Fruit fly (Drosophila melanogaster) whole organism, embryonic: ENCODE measurements around the gene CG17124.

Source experiments
- CG11504 ChIP-seq: fragments of 200-800 bp; sonication (Bioruptor generic); optimal IDR thresholded peaks from 3 replicates; lab custom pipeline; 2019; ENCODE audit warnings: missing biosample characterization, mild to moderate bottlenecking, missing genetic modification characterization, moderate library complexity
- CG15011 ChIP-seq: fragments of 200-800 bp; sonication (Bioruptor generic); optimal IDR thresholded peaks from 3 replicates; lab custom pipeline; 2018; ENCODE audit warnings: missing biosample characterization, mild to moderate bottlenecking, missing genetic modification characterization
- CG1529 ChIP-seq: fragments of 200-800 bp; sonication (Bioruptor generic); optimal IDR thresholded peaks from 3 replicates; lab custom pipeline; 2018; ENCODE audit warnings: missing biosample characterization, missing genetic modification characterization
- CG1603 ChIP-seq: fragments of 200-800 bp; sonication (Bioruptor generic); optimal IDR thresholded peaks from 2 replicates; lab custom pipeline; 2019; ENCODE audit warnings: missing biosample characterization, mild to moderate bottlenecking, missing genetic modification characterization, moderate library complexity
- CG33213 ChIP-seq: fragments of 200-800 bp; sonication (Bioruptor generic); optimal IDR thresholded peaks from 3 replicates; lab custom pipeline; 2016; ENCODE audit warnings: missing biosample characterization, missing genetic modification characterization
- HmgZ ChIP-seq: fragments of 200-800 bp; sonication (Bioruptor generic); optimal IDR thresholded peaks from 2 replicates; lab custom pipeline; 2018; ENCODE audit warnings: missing biosample characterization, mild to moderate bottlenecking, missing genetic modification characterization
- Hr51 ChIP-seq, 2 experiments: fragments of 200-800 bp; sonication (Bioruptor generic); optimal IDR thresholded peaks; 2 replicates in 1 of 2; 3 replicates in 1 of 2; lab custom pipeline; 2016 to 2018; ENCODE audit warnings: missing biosample characterization in 2 of 2, missing genetic modification characterization in 2 of 2, mild to moderate bottlenecking in 1 of 2, moderate library complexity in 1 of 2
- pho ChIP-seq: fragments of 200-800 bp; sonication (Bioruptor generic); optimal IDR thresholded peaks from 2 replicates; lab custom pipeline; 2016; ENCODE audit warnings: missing biosample characterization, missing genetic modification characterization
- wek ChIP-seq: fragments of 200-800 bp; sonication (Bioruptor generic); optimal IDR thresholded peaks from 3 replicates; lab custom pipeline; 2018; ENCODE audit warnings: missing biosample characterization, mild to moderate bottlenecking, missing genetic modification characterization, moderate library complexity
- zfh1 ChIP-seq: fragments of 200-800 bp; sonication (Bioruptor generic); IDR thresholded peaks from 3 replicates; pipeline ENCODE4 v1.3.6; 2022; ENCODE audit warnings: missing biosample characterization, missing genetic modification characterization

- TF ChIP-seq CG15011 (GFP tag; lab: Kevin White, UChicago) = no peak
- no peak for TF ChIP-seq CG1603
- no peak for TF ChIP-seq zfh1
- TF ChIP-seq HmgZ (tag; lab: Kevin White, UChicago) = no peak
- no peak for TF ChIP-seq CG1529
- TF ChIP-seq CG33213 (GFP tag; lab: Kevin White, UChicago) = no peak
- no peak for TF ChIP-seq wek (GFP tag; lab: Kevin White, UChicago)
- TF ChIP-seq CG11504 (tag; lab: Kevin White, UChicago) = no peak
- no peak for TF ChIP-seq pho
- TF ChIP-seq Hr51 (GFP tag; optimal IDR thresholded peaks at IDR 0.05; lab: Kevin White, UChicago) = no peak
These were observed 48.0 kb downstream of the CG17124 start for dm6 chr2L:10708089-10708488.
